Worm (Caenorhabditis elegans) whole organism, L2 larva: Measurements from ENCODE around the gene srh-223.
A peak's percentile ranks its signal among the peaks of the same experiment; 100 is the strongest.

ENCODE experiments used
- C34F6.9 ChIP-seq: fragments of 150-350 bp; optimal IDR thresholded peaks from 2 replicates; lab custom pipeline; 2014; ENCODE audit warnings: missing biosample characterization, missing genetic modification characterization
- F13H6.1 ChIP-seq: sonication (generic microtip); optimal IDR thresholded peaks from 2 replicates; lab custom pipeline; 2016; ENCODE audit warnings: missing genetic modification characterization, missing compliant biosample characterization
- R02D3.7 ChIP-seq: fragments of 150-350 bp; optimal IDR thresholded peaks from 2 replicates; lab custom pipeline; 2014; ENCODE audit warnings: missing biosample characterization, missing genetic modification characterization
- Y55F3AM.14 ChIP-seq: fragments of 200-800 bp; sonication (Bioruptor generic); optimal IDR thresholded peaks from 2 replicates; lab custom pipeline; 2018; ENCODE audit warnings: mild to moderate bottlenecking, missing genetic modification characterization, missing compliant biosample characterization
- ZK546.5 ChIP-seq: sonication (generic microtip); optimal IDR thresholded peaks from 2 replicates; lab custom pipeline; 2017; ENCODE audit warnings: missing biosample characterization, missing genetic modification characterization
- alr-1 ChIP-seq: fragments of 150-350 bp; optimal IDR thresholded peaks from 2 replicates; lab custom pipeline; 2014; ENCODE audit warnings: missing biosample characterization, missing genetic modification characterization
- aly-2 ChIP-seq: fragments of 150-350 bp; optimal IDR thresholded peaks from 2 replicates; lab custom pipeline; 2014; ENCODE audit warnings: missing biosample characterization, missing genetic modification characterization
- ama-1 ChIP-seq: fragments of 150-350 bp; optimal IDR thresholded peaks from 2 replicates; lab custom pipeline; 2018; ENCODE audit warnings: inconsistent platforms
- blmp-1 ChIP-seq: sonication (generic microtip); optimal IDR thresholded peaks from 2 replicates; lab custom pipeline; 2017; ENCODE audit warnings: missing genetic modification characterization, mild to moderate bottlenecking, missing compliant biosample characterization, antibody characterized with exemption, moderate library complexity; ENCODE audit not compliant: insufficient read depth
- ceh-16 ChIP-seq: fragments of 150-350 bp; optimal IDR thresholded peaks from 2 replicates; lab custom pipeline; 2014; ENCODE audit warnings: missing biosample characterization, missing genetic modification characterization
- ceh-82 ChIP-seq: fragments of 150-350 bp; optimal IDR thresholded peaks from 2 replicates; lab custom pipeline; 2014; ENCODE audit warnings: missing biosample characterization, missing genetic modification characterization
- crh-2 ChIP-seq: sonication (generic microtip); optimal IDR thresholded peaks from 2 replicates; lab custom pipeline; 2017; ENCODE audit warnings: missing biosample characterization, missing genetic modification characterization
- dmd-4 ChIP-seq: sonication (generic microtip); optimal IDR thresholded peaks from 2 replicates; lab custom pipeline; 2017; ENCODE audit warnings: missing biosample characterization, missing genetic modification characterization
- egl-27 ChIP-seq: sonication (generic microtip); optimal IDR thresholded peaks from 3 replicates; lab custom pipeline; 2017; ENCODE audit warnings: missing biosample characterization, missing genetic modification reagents, missing genetic modification characterization
- elt-1 ChIP-seq: fragments of 150-350 bp; optimal IDR thresholded peaks from 2 replicates; lab custom pipeline; 2014; ENCODE audit warnings: missing biosample characterization, missing genetic modification characterization
- elt-3 ChIP-seq: sonication (generic microtip); optimal IDR thresholded peaks from 2 replicates; lab custom pipeline; 2017; ENCODE audit warnings: missing biosample characterization, missing genetic modification characterization
- fos-1 ChIP-seq: fragments of 150-350 bp; optimal IDR thresholded peaks from 2 replicates; lab custom pipeline; 2014; ENCODE audit warnings: missing biosample characterization, missing genetic modification characterization
- gmeb-1 ChIP-seq: fragments of 150-350 bp; optimal IDR thresholded peaks from 2 replicates; lab custom pipeline; 2014; ENCODE audit warnings: missing biosample characterization, missing genetic modification characterization
- lin-11 ChIP-seq: fragments of 150-350 bp; sonication (generic microtip); optimal IDR thresholded peaks from 2 replicates; lab custom pipeline; 2014; ENCODE audit warnings: missing biosample characterization, missing genetic modification characterization, inconsistent platforms, mixed read lengths
- lin-13 ChIP-seq: fragments of 150-350 bp; optimal IDR thresholded peaks from 2 replicates; lab custom pipeline; 2014; ENCODE audit warnings: missing biosample characterization, missing genetic modification reagents, missing genetic modification characterization
- lin-39 ChIP-seq: fragments of 150-350 bp; optimal IDR thresholded peaks from 2 replicates; lab custom pipeline; 2014; ENCODE audit warnings: missing biosample characterization, missing genetic modification reagents, missing genetic modification characterization
- lsy-2 ChIP-seq, 2 experiments: fragments of 150-350 bp in 1 of 2; sonication (generic microtip) in 1 of 2; optimal IDR thresholded peaks; 2 replicates each; lab custom pipeline; 2014 to 2017; ENCODE audit warnings: missing biosample characterization in 2 of 2, missing genetic modification characterization in 2 of 2
- mab-5 ChIP-seq: fragments of 150-350 bp; optimal IDR thresholded peaks from 2 replicates; lab custom pipeline; 2014; ENCODE audit warnings: missing biosample characterization, missing genetic modification characterization
- mbf-1 ChIP-seq: sonication (generic microtip); optimal IDR thresholded peaks from 2 replicates; lab custom pipeline; 2017; ENCODE audit warnings: missing biosample characterization, missing genetic modification characterization
- mdl-1 ChIP-seq, 2 experiments: fragments of 150-350 bp in 1 of 2; sonication (generic microtip) in 1 of 2; optimal IDR thresholded peaks; 2 replicates each; lab custom pipeline; 2017; ENCODE audit warnings: missing biosample characterization in 2 of 2, missing genetic modification characterization in 2 of 2
- nhr-10 ChIP-seq: sonication (generic microtip); optimal IDR thresholded peaks from 2 replicates; lab custom pipeline; 2017; ENCODE audit warnings: missing biosample characterization, missing genetic modification characterization
- nhr-11 ChIP-seq: fragments of 150-350 bp; optimal IDR thresholded peaks from 2 replicates; lab custom pipeline; 2014; ENCODE audit warnings: missing biosample characterization, missing genetic modification characterization
- nhr-12 ChIP-seq: fragments of 150-350 bp; optimal IDR thresholded peaks from 2 replicates; lab custom pipeline; 2014; ENCODE audit warnings: missing biosample characterization, missing genetic modification characterization
- nhr-129 ChIP-seq: fragments of 150-350 bp; optimal IDR thresholded peaks from 2 replicates; lab custom pipeline; 2014; ENCODE audit warnings: missing biosample characterization, missing genetic modification characterization
- nhr-21 ChIP-seq: fragments of 150-350 bp; optimal IDR thresholded peaks from 2 replicates; lab custom pipeline; 2014; ENCODE audit warnings: missing biosample characterization, missing genetic modification characterization
- nhr-23 ChIP-seq: fragments of 150-350 bp; optimal IDR thresholded peaks from 2 replicates; lab custom pipeline; 2014; ENCODE audit warnings: missing biosample characterization, missing genetic modification reagents, missing genetic modification characterization
- nhr-237 ChIP-seq: fragments of 150-350 bp; optimal IDR thresholded peaks from 2 replicates; lab custom pipeline; 2014; ENCODE audit warnings: missing biosample characterization, missing genetic modification characterization
- nhr-25 ChIP-seq: fragments of 150-350 bp; sonication (generic microtip); optimal IDR thresholded peaks from 3 replicates; lab custom pipeline; 2014; ENCODE audit warnings: missing biosample characterization, missing genetic modification characterization
- nhr-6 ChIP-seq: fragments of 150-350 bp; optimal IDR thresholded peaks from 2 replicates; lab custom pipeline; 2014; ENCODE audit warnings: missing biosample characterization, missing genetic modification characterization
- nhr-77 ChIP-seq: fragments of 150-350 bp; optimal IDR thresholded peaks from 2 replicates; lab custom pipeline; 2014; ENCODE audit warnings: missing biosample characterization, missing genetic modification characterization
- peb-1 ChIP-seq: fragments of 150-350 bp; optimal IDR thresholded peaks from 2 replicates; lab custom pipeline; 2014; ENCODE audit warnings: missing biosample characterization, missing genetic modification characterization
- sem-4 ChIP-seq: fragments of 150-350 bp; optimal IDR thresholded peaks from 2 replicates; lab custom pipeline; 2014; ENCODE audit warnings: missing biosample characterization, missing genetic modification reagents, missing genetic modification characterization
- skn-1 ChIP-seq: sonication (generic microtip); optimal IDR thresholded peaks from 2 replicates; lab custom pipeline; 2017; ENCODE audit warnings: missing biosample characterization, missing genetic modification characterization
- sma-3 ChIP-seq: sonication (generic microtip); optimal IDR thresholded peaks from 2 replicates; lab custom pipeline; 2016; ENCODE audit warnings: missing genetic modification reagents, missing genetic modification characterization, missing compliant biosample characterization
- sma-9 ChIP-seq, 2 experiments: fragments of 150-350 bp in 1 of 2; sonication (generic microtip) in 1 of 2; optimal IDR thresholded peaks; 2 replicates each; lab custom pipeline; 2014 to 2016; ENCODE audit warnings: missing genetic modification characterization in 2 of 2, mild to moderate bottlenecking in 1 of 2, missing biosample characterization in 1 of 2, missing compliant biosample characterization in 1 of 2, missing genetic modification reagents in 1 of 2, moderate library complexity in 1 of 2
- snpc-4 ChIP-seq: fragments of 150-350 bp; optimal IDR thresholded peaks from 2 replicates; lab custom pipeline; 2014; ENCODE audit warnings: missing biosample characterization, missing genetic modification characterization
- unc-39 ChIP-seq: fragments of 150-350 bp; optimal IDR thresholded peaks from 2 replicates; lab custom pipeline; 2014; ENCODE audit warnings: missing biosample characterization, missing genetic modification characterization
- unc-55 ChIP-seq: fragments of 150-350 bp; sonication (generic microtip); optimal IDR thresholded peaks from 3 replicates; lab custom pipeline; 2014; ENCODE audit warnings: missing biosample characterization, missing genetic modification reagents, missing genetic modification characterization
- unc-62 ChIP-seq: fragments of 150-350 bp; optimal IDR thresholded peaks from 2 replicates; lab custom pipeline; 2014; ENCODE audit warnings: missing biosample characterization, missing genetic modification reagents, missing genetic modification characterization
- zag-1 ChIP-seq: fragments of 150-350 bp; optimal IDR thresholded peaks from 2 replicates; lab custom pipeline; 2014; ENCODE audit warnings: missing biosample characterization, missing genetic modification characterization
- ztf-1 ChIP-seq: fragments of 200-800 bp; sonication (Bioruptor generic); conservative IDR thresholded peaks from 2 replicates; pipeline ENCODE4 v1.3.6; 2022; ENCODE audit warnings: missing genetic modification characterization, missing compliant biosample characterization
- ztf-11 ChIP-seq: sonication (generic microtip); optimal IDR thresholded peaks from 2 replicates; lab custom pipeline; 2017; ENCODE audit warnings: missing biosample characterization, missing genetic modification characterization
- ztf-4 ChIP-seq: fragments of 150-350 bp; optimal IDR thresholded peaks from 2 replicates; lab custom pipeline; 2014; ENCODE audit warnings: missing biosample characterization, missing genetic modification characterization

srh-223 gene

ce11 chrIV:4024159-4025004 lies 42.7 kb downstream of the srh-223 start (continued):
- TF ChIP-seq nhr-12 (tag; lab: Kevin White, UChicago) (no peak), unc-39 (tag; lab: Kevin White, UChicago) (no peak), ztf-11 (tag; lab: Kevin White, UChicago) (no peak), crh-2 (peak; percentile 73), elt-3 (tag; lab: Kevin White, UChicago) (no peak), ztf-1 (no peak), elt-1 (tag; lab: Kevin White, UChicago) (no peak), lin-13 (GFP tag; lab: Kevin White, UChicago) (peak; percentile 27)

DNA sequence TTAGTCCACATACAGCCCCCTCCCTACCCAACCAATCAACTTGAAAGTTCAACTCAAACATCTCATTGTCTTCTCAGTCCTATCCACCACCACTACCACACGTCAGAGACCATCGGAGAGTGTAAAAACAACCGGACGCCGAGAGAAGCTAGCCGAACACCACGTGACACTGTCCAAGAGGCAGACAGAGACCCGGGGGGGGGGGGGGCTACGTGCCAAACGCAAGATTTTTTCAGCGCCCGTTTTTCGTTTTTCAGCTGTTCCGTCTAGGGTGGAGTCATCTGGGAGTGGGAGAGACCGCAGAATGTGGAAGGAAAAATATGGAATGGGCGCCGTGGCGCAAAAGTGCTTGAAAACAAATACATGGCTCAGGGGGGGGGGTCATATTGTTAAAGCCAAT lies 44.2 kb downstream of the srh-223 start:
- TF ChIP-seq nhr-237 (tag; lab: Kevin White, UChicago) = no peak
- no peak for TF ChIP-seq elt-1 (tag; lab: Kevin White, UChicago)
- no peak for TF ChIP-seq gmeb-1 (tag; lab: Kevin White, UChicago)
- TF ChIP-seq unc-55 (GFP tag; lab: Kevin White, UChicago) = peak; percentile 35
- no peak for TF ChIP-seq ztf-11 (tag; lab: Kevin White, UChicago)
- TF ChIP-seq ZK546.5 (tag; lab: Kevin White, UChicago) = no peak
- no peak for TF ChIP-seq alr-1 (tag; lab: Kevin White, UChicago)
- TF ChIP-seq mab-5 = peak; percentile 6
- peak; percentile 89 for TF ChIP-seq sma-9 (GFP tag; optimal IDR thresholded peaks at IDR 0.05; lab: Kevin White, UChicago)
- TF ChIP-seq sma-9 (tag; optimal IDR thresholded peaks at IDR 0.05; lab: Kevin White, UChicago) = no peak
- TF ChIP-seq blmp-1 (tag; lab: Kevin White, UChicago) = peak; percentile 35
- peak; percentile 63 for TF ChIP-seq nhr-21 (tag; lab: Kevin White, UChicago)
- peak; percentile 24 for TF ChIP-seq ceh-16 (tag; lab: Kevin White, UChicago)
- peak; percentile 55 for TF ChIP-seq nhr-129 (tag; lab: Kevin White, UChicago)
- no peak for TF ChIP-seq zag-1 (tag; lab: Kevin White, UChicago)
- TF ChIP-seq dmd-4 = no peak
- peak; percentile 16 for TF ChIP-seq lin-13 (GFP tag; lab: Kevin White, UChicago)
- TF ChIP-seq C34F6.9 (tag; lab: Kevin White, UChicago) = peak; percentile 63
- peak; percentile 65 for TF ChIP-seq sma-3 (GFP tag; lab: Kevin White, UChicago)
- peak; percentile 54 for TF ChIP-seq crh-2
- TF ChIP-seq mbf-1 (tag; lab: Kevin White, UChicago) = no peak
- no peak for TF ChIP-seq elt-3 (tag; lab: Kevin White, UChicago)
- TF ChIP-seq R02D3.7 = no peak
- peak; percentile 48 for TF ChIP-seq Y55F3AM.14
- TF ChIP-seq nhr-23 (tag; lab: Kevin White, UChicago) = no peak
- no peak for TF ChIP-seq skn-1 (tag; lab: Kevin White, UChicago)
- no peak for TF ChIP-seq lin-39 (tag; lab: Kevin White, UChicago)
- TF ChIP-seq egl-27 (tag; lab: Kevin White, UChicago) = peak; percentile 24
- TF ChIP-seq nhr-6 (tag; lab: Kevin White, UChicago) = no peak
- no peak for TF ChIP-seq snpc-4
- peak; percentile 46 for TF ChIP-seq lin-11 (tag; lab: Kevin White, UChicago)
- no peak for TF ChIP-seq ceh-82 (tag; lab: Kevin White, UChicago)
- TF ChIP-seq unc-62 = no peak
- no peak for TF ChIP-seq fos-1
- TF ChIP-seq nhr-25 = peak; percentile 87
- TF ChIP-seq peb-1 (tag; lab: Kevin White, UChicago) = no peak
- no peak for TF ChIP-seq ztf-1
- no peak for TF ChIP-seq nhr-11 (tag; lab: Kevin White, UChicago)
- TF ChIP-seq ztf-4 (tag; lab: Kevin White, UChicago) = peak; percentile 41
- peak; percentile 94 to 95 for TF ChIP-seq mdl-1 (tag; optimal IDR thresholded peaks at IDR 0.05; lab: Kevin White, UChicago)
- peak; percentile 82 for TF ChIP-seq sem-4 (tag; lab: Kevin White, UChicago)
- peak; percentile 55 for TF ChIP-seq ama-1 (lab: Kevin White, UChicago)
- peak in 1 of 2 experiments; percentile 65 for TF ChIP-seq lsy-2 (tag; optimal IDR thresholded peaks at IDR 0.05; lab: Kevin White, UChicago)
- TF ChIP-seq F13H6.1 (tag; lab: Kevin White, UChicago) = peak; percentile 87
- no peak for TF ChIP-seq aly-2 (tag; lab: Kevin White, UChicago)
- no peak for TF ChIP-seq unc-39 (tag; lab: Kevin White, UChicago)
- no peak for TF ChIP-seq nhr-10
- TF ChIP-seq nhr-12 (tag; lab: Kevin White, UChicago) = no peak
- TF ChIP-seq nhr-77 (tag; lab: Kevin White, UChicago) = no peak
